Worm (Caenorhabditis elegans) whole organism, L4/young adult: ENCODE data around the gene pinn-4.

Experiments
- W03F9.2 ChIP-seq: fragments of 150-350 bp; optimal IDR thresholded peaks from 2 replicates; lab custom pipeline; 2014; ENCODE audit warnings: missing biosample characterization, missing genetic modification characterization
- dao-5 ChIP-seq: sonication (generic microtip); optimal IDR thresholded peaks from 2 replicates; lab custom pipeline; 2016; ENCODE audit warnings: missing genotype, missing genetic modification characterization, moderate library complexity, missing compliant biosample characterization
- him-1 ChIP-seq: sonication (generic microtip); optimal IDR thresholded peaks from 2 replicates; lab custom pipeline; 2016; ENCODE audit warnings: missing genotype, missing genetic modification reagents, missing genetic modification characterization, missing compliant biosample characterization

Gene pinn-4

ce11 chrII:13402680-13403079 lies at the start of gene pinn-4:
TSS of gene pinn-4 (plus strand) at chrII:13402980.
- TF ChIP-seq him-1 (tag; lab: Kevin White, UChicago) (no peak), dao-5 (tag; lab: Kevin White, UChicago) (no peak), W03F9.2 (no peak)

- TF ChIP-seq him-1 (tag; lab: Kevin White, UChicago) (no peak), dao-5 (tag; lab: Kevin White, UChicago) (no peak), W03F9.2 (no peak)
Measured at ce11 chrII:13356092-13356491, 46.7 kb upstream of the pinn-4 start, which contains the start of gene dmsr-3. TSS of gene dmsr-3 (minus strand) at chrII:13356192.

- TF ChIP-seq him-1 (tag; lab: Kevin White, UChicago) (no peak), dao-5 (tag; lab: Kevin White, UChicago) (no peak), W03F9.2 (no peak)
Measured at ce11 chrII:13367784-13368183, 35.0 kb upstream of the pinn-4 start.

ce11 chrII:13369231-13369630 lies 33.5 kb upstream of the pinn-4 start, which contains the start of gene Y48C3A.20:
TSS of gene Y48C3A.20 (plus strand) at chrII:13369607.
- TF ChIP-seq him-1 (tag; lab: Kevin White, UChicago): no peak
- peak; percentile 91 for TF ChIP-seq W03F9.2
- TF ChIP-seq dao-5 (tag; lab: Kevin White, UChicago): no peak

ce11 chrII:13376112-13376511 lies 26.7 kb upstream of the pinn-4 start, which contains the start of gene Y48C3A.12:
TSS of gene Y48C3A.12 (plus strand) at chrII:13376412.
- TF ChIP-seq dao-5 (tag; lab: Kevin White, UChicago): no peak

ce11 chrII:13383061-13383460 lies 19.7 kb upstream of the pinn-4 start:
- TF ChIP-seq him-1 (tag; lab: Kevin White, UChicago) (no peak), W03F9.2 (no peak), dao-5 (tag; lab: Kevin White, UChicago) (no peak)

ce11 chrII:13389461-13389860 lies 13.3 kb upstream of the pinn-4 start, which contains the start of gene Y48C3A.14:
TSS of gene Y48C3A.14 (plus strand) at chrII:13389761.
- TF ChIP-seq dao-5 (tag; lab: Kevin White, UChicago) (no peak), W03F9.2 (no peak), him-1 (tag; lab: Kevin White, UChicago) (no peak)

ce11 chrII:13401549-13401948 lies 1.2 kb upstream of the pinn-4 start:
- TF ChIP-seq him-1 (tag; lab: Kevin White, UChicago) (no peak), W03F9.2 (no peak), dao-5 (tag; lab: Kevin White, UChicago) (no peak)

- TF ChIP-seq dao-5 (tag; lab: Kevin White, UChicago) (no peak), him-1 (tag; lab: Kevin White, UChicago) (no peak), W03F9.2 (no peak)
Measured at ce11 chrII:13405840-13406239, 3.1 kb downstream of the pinn-4 start, which contains the start of gene efl-2. TSS of gene efl-2 (plus strand) at chrII:13406140.

ce11 chrII:13412335-13412734 lies 9.6 kb downstream of the pinn-4 start, which contains the start of gene Y48C3A.18:
TSS of gene Y48C3A.18 (plus strand) at chrII:13412635.
- no peak for TF ChIP-seq dao-5 (tag; lab: Kevin White, UChicago)
- no peak for TF ChIP-seq W03F9.2
- TF ChIP-seq him-1 (tag; lab: Kevin White, UChicago): no peak

- no peak for TF ChIP-seq him-1 (tag; lab: Kevin White, UChicago)
- TF ChIP-seq dao-5 (tag; lab: Kevin White, UChicago): no peak
- no peak for TF ChIP-seq W03F9.2
Measured at ce11 chrII:13414099-13414498, 11.3 kb downstream of the pinn-4 start.

- TF ChIP-seq him-1 (tag; lab: Kevin White, UChicago) (no peak), W03F9.2 (no peak), dao-5 (tag; lab: Kevin White, UChicago) (no peak)
Measured at ce11 chrII:13414554-13415057, 11.8 kb downstream of the pinn-4 start, which contains the start of gene Y48E1C.1. TSS of gene Y48E1C.1 (plus strand) at chrII:13415007.

- TF ChIP-seq him-1 (tag; lab: Kevin White, UChicago): no peak
- no peak for TF ChIP-seq dao-5 (tag; lab: Kevin White, UChicago)
- no peak for TF ChIP-seq W03F9.2
Measured at ce11 chrII:13416552-13416951, 13.8 kb downstream of the pinn-4 start.

ce11 chrII:13417452-13418031 lies 14.8 kb downstream of the pinn-4 start:
- no peak for TF ChIP-seq W03F9.2
- TF ChIP-seq dao-5 (tag; lab: Kevin White, UChicago): no peak
- no peak for TF ChIP-seq him-1 (tag; lab: Kevin White, UChicago)
